Worm (Caenorhabditis elegans) whole organism, L4 larva: Measurements from ENCODE around the gene gpr-1.

Source experiments
- D1046.2 ChIP-seq: fragments of 200-800 bp; sonication (Bioruptor generic); IDR thresholded peaks from 2 replicates; pipeline ENCODE4 v1.3.6; 2022; ENCODE audit warnings: missing genetic modification characterization, missing compliant biosample characterization
- F26F4.8 ChIP-seq: fragments of 200-800 bp; sonication (Bioruptor generic); conservative IDR thresholded peaks from 2 replicates; pipeline ENCODE4 v1.3.6; 2022; ENCODE audit warnings: missing genetic modification characterization, missing compliant biosample characterization
- F37D6.2 ChIP-seq: sonication (generic microtip); optimal IDR thresholded peaks from 2 replicates; lab custom pipeline; 2016; ENCODE audit warnings: mild to moderate bottlenecking, missing genetic modification characterization, missing compliant biosample characterization
- R02D3.7 ChIP-seq: fragments of 150-350 bp; sonication (generic microtip); optimal IDR thresholded peaks from 3 replicates; lab custom pipeline; 2014; ENCODE audit warnings: missing biosample characterization, missing genetic modification characterization
- Y105C5A.15 ChIP-seq: fragments of 200-800 bp; sonication (Bioruptor generic); IDR thresholded peaks from 2 replicates; pipeline ENCODE4 v1.3.6; 2022; ENCODE audit warnings: missing genetic modification characterization, missing compliant biosample characterization
- Y48G9A.11 ChIP-seq: fragments of 200-800 bp; sonication (Bioruptor generic); IDR thresholded peaks from 2 replicates; pipeline ENCODE4 v1.3.6; 2022; ENCODE audit warnings: missing genetic modification reagents, missing genetic modification characterization, missing compliant biosample characterization
- Y75B8A.6 ChIP-seq: fragments of 200-800 bp; sonication (Bioruptor generic); IDR thresholded peaks from 2 replicates; pipeline ENCODE4 v1.3.6; 2022; ENCODE audit warnings: missing genetic modification reagents, missing genetic modification characterization, missing compliant biosample characterization
- ZK337.2 ChIP-seq: fragments of 200-800 bp; sonication (Bioruptor generic); IDR thresholded peaks from 2 replicates; pipeline ENCODE4 v1.3.6; 2022; ENCODE audit warnings: missing genetic modification reagents, missing genetic modification characterization, missing compliant biosample characterization
- ZK546.5 ChIP-seq, 2 experiments: sonication (generic microtip); optimal IDR thresholded peaks; 2 replicates each; lab custom pipeline; 2017; ENCODE audit warnings: missing biosample characterization in 2 of 2, missing genetic modification characterization in 2 of 2
- aha-1 ChIP-seq: fragments of 150-350 bp; peaks from one replicate; lab custom pipeline; 2014; ENCODE audit warnings: missing biosample characterization, missing genetic modification characterization
- ama-1 ChIP-seq: fragments of 150-350 bp; optimal IDR thresholded peaks from 2 replicates; lab custom pipeline; 2014; ENCODE audit warnings: inconsistent platforms, mixed read lengths
- arid-1 ChIP-seq: fragments of 200-800 bp; sonication (Bioruptor generic); conservative IDR thresholded peaks from 2 replicates; pipeline ENCODE4 v1.3.6; 2022; ENCODE audit warnings: missing genetic modification reagents, missing genetic modification characterization, missing compliant biosample characterization
- ceh-62 ChIP-seq: sonication (generic microtip); optimal IDR thresholded peaks from 2 replicates; lab custom pipeline; 2017; ENCODE audit warnings: missing biosample characterization, missing genetic modification characterization
- ces-1 ChIP-seq: fragments of 150-350 bp; sonication (generic microtip); optimal IDR thresholded peaks from 4 replicates; lab custom pipeline; 2014; ENCODE audit warnings: missing biosample characterization, missing genetic modification reagents, missing genetic modification characterization
- daf-12 ChIP-seq: fragments of 150-350 bp; optimal IDR thresholded peaks from 2 replicates; lab custom pipeline; 2014; ENCODE audit warnings: missing biosample characterization, missing genetic modification reagents, missing genetic modification characterization
- daf-16 ChIP-seq, 3 experiments: sonication (generic microtip); optimal IDR thresholded peaks; 2 replicates each; lab custom pipeline; 2016 to 2017; ENCODE audit warnings: missing genetic modification characterization in 3 of 3, missing genetic modification reagents in 3 of 3, mild to moderate bottlenecking in 2 of 3, missing compliant biosample characterization in 2 of 3, missing biosample characterization in 1 of 3, moderate library complexity in 1 of 3
- daf-19 ChIP-seq: fragments of 200-800 bp; sonication (Bioruptor generic); conservative IDR thresholded peaks from 2 replicates; pipeline ENCODE4 v1.3.6; 2022; ENCODE audit warnings: missing genetic modification characterization, missing compliant biosample characterization
- daf-8 ChIP-seq: fragments of 200-800 bp; sonication (Bioruptor generic); IDR thresholded peaks from 2 replicates; pipeline ENCODE4 v1.3.6; 2022; ENCODE audit warnings: missing genetic modification characterization, missing compliant biosample characterization
- dmd-6 ChIP-seq: fragments of 200-800 bp; sonication (Bioruptor generic); IDR thresholded peaks from 2 replicates; pipeline ENCODE4 v1.3.6; 2022; ENCODE audit warnings: missing genetic modification reagents, missing genetic modification characterization, missing compliant biosample characterization
- dmd-8 ChIP-seq: fragments of 200-800 bp; sonication (Bioruptor generic); IDR thresholded peaks from 2 replicates; pipeline ENCODE4 v1.3.6; 2022; ENCODE audit warnings: missing genetic modification characterization, missing compliant biosample characterization
- dmd-9 ChIP-seq: fragments of 200-800 bp; sonication (Bioruptor generic); IDR thresholded peaks from 2 replicates; pipeline ENCODE4 v1.3.6; 2022; ENCODE audit warnings: missing genetic modification reagents, missing genetic modification characterization, missing compliant biosample characterization
- egl-27 ChIP-seq: sonication (generic microtip); optimal IDR thresholded peaks from 3 replicates; lab custom pipeline; 2017; ENCODE audit warnings: missing biosample characterization, missing genetic modification reagents, missing genetic modification characterization
- gei-8 ChIP-seq: fragments of 200-800 bp; sonication (Bioruptor generic); optimal IDR thresholded peaks from 2 replicates; lab custom pipeline; 2018; ENCODE audit warnings: mild to moderate bottlenecking, missing genetic modification characterization, missing compliant biosample characterization
- hlh-30 ChIP-seq: sonication (generic microtip); optimal IDR thresholded peaks from 2 replicates; lab custom pipeline; 2017; ENCODE audit warnings: antibody characterized with exemption, mild to moderate bottlenecking, missing genetic modification characterization, missing compliant biosample characterization; ENCODE audit not compliant: insufficient read depth
- lin-1 ChIP-seq: fragments of 200-800 bp; sonication (Bioruptor generic); IDR thresholded peaks from 2 replicates; pipeline ENCODE4 v1.3.6; 2022; ENCODE audit warnings: missing genetic modification reagents, missing genetic modification characterization, missing compliant biosample characterization
- lin-13 ChIP-seq: fragments of 150-350 bp; optimal IDR thresholded peaks from 2 replicates; lab custom pipeline; 2014; ENCODE audit warnings: missing biosample characterization, missing genetic modification reagents, missing genetic modification characterization
- lin-15B ChIP-seq: fragments of 150-350 bp; sonication (generic microtip); optimal IDR thresholded peaks from 3 replicates; lab custom pipeline; 2014; ENCODE audit warnings: missing biosample characterization, missing genetic modification characterization
- lin-29 ChIP-seq: fragments of 200-800 bp; sonication (Bioruptor generic); IDR thresholded peaks from 2 replicates; pipeline ENCODE4 v1.3.6; 2022; ENCODE audit warnings: missing genetic modification reagents, missing genetic modification characterization, missing compliant biosample characterization
- lin-39 ChIP-seq: fragments of 150-350 bp; optimal IDR thresholded peaks from 2 replicates; lab custom pipeline; 2014; ENCODE audit warnings: missing biosample characterization, missing genetic modification reagents, missing genetic modification characterization
- lir-3 ChIP-seq: sonication (generic microtip); optimal IDR thresholded peaks from 2 replicates; lab custom pipeline; 2016; ENCODE audit warnings: mild to moderate bottlenecking, missing genetic modification characterization, missing compliant biosample characterization
- lsy-2 ChIP-seq, 2 experiments: fragments of 150-350 bp in 1 of 2; sonication (generic microtip) in 1 of 2; optimal IDR thresholded peaks; 2 replicates each; lab custom pipeline; 2014 to 2017; ENCODE audit warnings: missing biosample characterization in 2 of 2, missing genetic modification characterization in 2 of 2
- mep-1 ChIP-seq: fragments of 150-350 bp; sonication (generic microtip); optimal IDR thresholded peaks from 3 replicates; lab custom pipeline; 2014; ENCODE audit warnings: missing biosample characterization, missing genetic modification characterization
- mxl-3 ChIP-seq: fragments of 200-800 bp; sonication (Bioruptor generic); optimal IDR thresholded peaks from 2 replicates; lab custom pipeline; 2018; ENCODE audit warnings: mild to moderate bottlenecking, missing genetic modification characterization, missing compliant biosample characterization
- nhr-102 ChIP-seq: sonication (generic microtip); optimal IDR thresholded peaks from 2 replicates; lab custom pipeline; 2016; ENCODE audit warnings: mild to moderate bottlenecking, missing genetic modification characterization, moderate library complexity, missing compliant biosample characterization
- nhr-11 ChIP-seq: fragments of 150-350 bp; optimal IDR thresholded peaks from 2 replicates; lab custom pipeline; 2014; ENCODE audit warnings: missing biosample characterization, missing genetic modification characterization
- nhr-111 ChIP-seq: fragments of 200-800 bp; sonication (Bioruptor generic); optimal IDR thresholded peaks from 2 replicates; lab custom pipeline; 2018; ENCODE audit warnings: mild to moderate bottlenecking, missing genetic modification characterization, missing compliant biosample characterization
- nhr-237 ChIP-seq: sonication (generic microtip); optimal IDR thresholded peaks from 2 replicates; lab custom pipeline; 2017; ENCODE audit warnings: missing biosample characterization, missing genetic modification characterization
- nhr-28 ChIP-seq: fragments of 150-350 bp; optimal IDR thresholded peaks from 2 replicates; lab custom pipeline; 2014; ENCODE audit warnings: missing biosample characterization, missing genetic modification characterization
- nhr-41 ChIP-seq: fragments of 200-800 bp; sonication (Bioruptor generic); IDR thresholded peaks from 2 replicates; pipeline ENCODE4 v1.3.6; 2022; ENCODE audit warnings: missing genetic modification reagents, missing genetic modification characterization, missing compliant biosample characterization
- nhr-76 ChIP-seq: fragments of 150-350 bp; optimal IDR thresholded peaks from 2 replicates; lab custom pipeline; 2014; ENCODE audit warnings: missing biosample characterization, missing genetic modification characterization
- pha-4 ChIP-seq, 2 experiments: fragments of 150-350 bp in 1 of 2; fragments of 200-800 bp in 1 of 2; sonication (Bioruptor generic) in 1 of 2; IDR thresholded peaks in 1 of 2; optimal IDR thresholded peaks in 1 of 2; 2 replicates each; pipeline versions ENCODE4 v1.3.6 to Lab custom; 2014 to 2022; ENCODE audit warnings: missing genetic modification characterization in 2 of 2, missing genetic modification reagents in 2 of 2, missing biosample characterization in 1 of 2, missing compliant biosample characterization in 1 of 2
- pqm-1 ChIP-seq: sonication (generic microtip); optimal IDR thresholded peaks from 2 replicates; lab custom pipeline; 2017; ENCODE audit warnings: missing biosample characterization, missing genetic modification characterization
- rbr-2 ChIP-seq: sonication (generic microtip); optimal IDR thresholded peaks from 2 replicates; lab custom pipeline; 2016; ENCODE audit warnings: missing genotype, missing genetic modification characterization, missing compliant biosample characterization
- saeg-2 ChIP-seq: fragments of 200-800 bp; sonication (Bioruptor generic); IDR thresholded peaks from 2 replicates; pipeline ENCODE4 v1.3.6; 2022; ENCODE audit warnings: missing genetic modification reagents, missing genetic modification characterization, missing compliant biosample characterization
- skn-1 ChIP-seq: fragments of 150-350 bp; optimal IDR thresholded peaks from 2 replicates; lab custom pipeline; 2014; ENCODE audit warnings: missing biosample characterization, missing genetic modification characterization
- snpc-4 ChIP-seq: fragments of 150-350 bp; optimal IDR thresholded peaks from 2 replicates; lab custom pipeline; 2014; ENCODE audit warnings: missing biosample characterization, missing genetic modification characterization
- tra-1 ChIP-seq: fragments of 200-800 bp; sonication (Bioruptor generic); IDR thresholded peaks from 2 replicates; pipeline ENCODE4 v1.3.6; 2022; ENCODE audit warnings: missing genetic modification reagents, missing genetic modification characterization, missing compliant biosample characterization
- unc-130 ChIP-seq: sonication (generic microtip); optimal IDR thresholded peaks from 2 replicates; lab custom pipeline; 2016; ENCODE audit warnings: missing genetic modification reagents, missing genetic modification characterization, missing compliant biosample characterization
- zip-11 ChIP-seq: fragments of 200-800 bp; sonication (Bioruptor generic); IDR thresholded peaks from 2 replicates; pipeline ENCODE4 v1.3.6; 2022; ENCODE audit warnings: missing genetic modification characterization, missing compliant biosample characterization
- ztf-11 ChIP-seq: fragments of 150-350 bp; optimal IDR thresholded peaks from 2 replicates; lab custom pipeline; 2014; ENCODE audit warnings: missing biosample characterization, missing genetic modification characterization
- ztf-7 ChIP-seq: fragments of 150-350 bp; optimal IDR thresholded peaks from 2 replicates; lab custom pipeline; 2014; ENCODE audit warnings: missing biosample characterization, missing genetic modification characterization

The gpr-1 gene

DNA sequence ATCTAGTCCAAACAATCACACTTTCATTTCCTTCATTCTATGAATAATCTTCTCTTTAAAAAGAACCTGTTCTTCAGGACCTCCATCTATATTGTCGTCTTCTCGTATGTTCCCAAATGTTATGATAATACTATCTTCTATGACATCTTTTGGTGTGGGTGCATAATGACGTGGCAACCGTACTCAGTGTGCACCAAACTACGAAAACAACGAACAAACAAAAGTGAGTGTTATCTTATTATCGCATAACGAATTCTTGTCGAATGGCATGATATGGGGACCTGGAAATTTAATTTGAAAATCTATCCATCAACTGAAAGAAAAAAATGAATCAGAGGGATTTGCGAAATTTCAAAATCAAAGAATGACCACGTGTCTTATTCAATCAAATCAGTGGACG, 27.3 kb downstream of the gpr-1 start:
- TF ChIP-seq ceh-62 (tag; lab: Kevin White, UChicago), result no peak
- TF ChIP-seq daf-16 (GFP tag; optimal IDR thresholded peaks at IDR 0.05; lab: Kevin White, UChicago), result no peak
- peak; percentile 37 for TF ChIP-seq daf-16 (tag; optimal IDR thresholded peaks at IDR 0.05; lab: Kevin White, UChicago)

- TF ChIP-seq nhr-11 (no peak), egl-27 (no peak), nhr-237 (no peak), lin-29 (no peak), dmd-8 (GFP tag; lab: Robert Waterston, UW) (no peak), lsy-2 (tag; optimal IDR thresholded peaks at IDR 0.05; lab: Kevin White, UChicago) (peak in 1 of 2 experiments; percentile 8), mep-1 (tag; lab: Kevin White, UChicago) (no peak), pha-4 (GFP tag; IDR thresholded peaks at IDR 0.05; lab: Robert Waterston, UW) (no peak), pha-4 (tag; optimal IDR thresholded peaks at IDR 0.05; lab: Kevin White, UChicago) (no peak), daf-12 (tag; lab: Kevin White, UChicago) (no peak), lir-3 (no peak), aha-1 (peak; percentile 76), F37D6.2 (tag; lab: Kevin White, UChicago) (no peak), ama-1 (lab: Kevin White, UChicago) (no peak), mxl-3 (GFP tag; lab: Kevin White, UChicago) (peak; percentile 33), R02D3.7 (no peak), zip-11 (GFP tag; lab: Robert Waterston, UW) (no peak), ZK337.2 (no peak), skn-1 (tag; lab: Kevin White, UChicago) (no peak), D1046.2 (GFP tag; lab: Robert Waterston, UW) (no peak), daf-19 (GFP tag; lab: Robert Waterston, UW) (no peak), gei-8 (GFP tag; lab: Kevin White, UChicago) (no peak), Y75B8A.6 (no peak), lin-1 (peak; percentile 33; the same call in 1 of the 2 replicates), nhr-102 (tag; lab: Kevin White, UChicago) (no peak), F26F4.8 (GFP tag; lab: Robert Waterston, UW) (no peak), lin-13 (GFP tag; lab: Kevin White, UChicago) (no peak), ces-1 (no peak), Y105C5A.15 (no peak), ZK546.5 (tag; optimal IDR thresholded peaks at IDR 0.05; lab: Kevin White, UChicago) (no peak), tra-1 (GFP tag; lab: Robert Waterston, UW) (0 out of 2 replicates have a peak, but pooled peaks have one; percentile 41), lin-15B (tag; lab: Kevin White, UChicago) (no peak), dmd-9 (GFP tag; lab: Robert Waterston, UW) (no peak), daf-8 (GFP tag; lab: Robert Waterston, UW) (0 out of 2 replicates have a peak, but pooled peaks have one; percentile 6), Y48G9A.11 (GFP tag; lab: Robert Waterston, UW) (no peak), pqm-1 (peak; percentile 78), lin-39 (tag; lab: Kevin White, UChicago) (no peak), ztf-7 (tag; lab: Kevin White, UChicago) (no peak), nhr-76 (tag; lab: Kevin White, UChicago) (no peak), arid-1 (GFP tag; lab: Robert Waterston, UW) (no peak), ztf-11 (tag; lab: Kevin White, UChicago) (no peak), nhr-41 (GFP tag; lab: Robert Waterston, UW) (no peak), dmd-6 (peak; percentile 93), saeg-2 (no peak), nhr-28 (peak; percentile 88), rbr-2 (tag; lab: Kevin White, UChicago) (no peak), snpc-4 (tag; lab: Kevin White, UChicago) (no peak), unc-130 (GFP tag; lab: Kevin White, UChicago) (no peak), hlh-30 (peak; percentile 78), nhr-111 (GFP tag; lab: Kevin White, UChicago) (no peak)
Measured at ce11 chrIII:8656957-8657356, 28.2 kb downstream of the gpr-1 start.
